Fruit fly (Drosophila melanogaster): ENCODE results near the gene IFT46.

The IFT46 gene

DNA sequence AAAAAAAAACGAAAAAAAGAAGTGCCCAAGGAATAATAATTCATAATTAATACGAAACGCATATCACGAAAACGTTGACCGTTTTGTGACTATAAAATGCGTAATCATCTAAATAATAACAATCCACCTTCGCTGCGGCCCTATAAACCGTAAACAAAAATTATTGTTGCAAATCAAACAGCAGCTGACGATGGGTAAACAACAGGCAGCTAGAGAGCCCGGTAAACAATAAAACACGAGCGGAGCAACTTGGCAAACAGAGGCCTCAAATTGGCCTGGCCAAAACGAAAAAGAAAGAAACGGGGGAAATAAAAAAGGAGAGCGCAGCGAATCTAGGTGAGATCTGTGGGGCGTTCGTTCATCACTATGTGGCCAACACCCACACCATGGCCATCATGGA is 48.3 kb downstream of the IFT46 start (continued):
- TF ChIP-seq CG15601 (tag; optimal IDR thresholded peaks at IDR 0.05) = no peak
- TF ChIP-seq CG10654 (GFP tag; optimal IDR thresholded peaks at IDR 0.05) = peak; percentile 12
- TF ChIP-seq Bteb2 (GFP tag; optimal IDR thresholded peaks at IDR 0.05) = peak; percentile 49
- no peak for TF ChIP-seq Mad (GFP tag; optimal IDR thresholded peaks at IDR 0.05)
- no peak for TF ChIP-seq CG5953 (GFP tag; IDR thresholded peaks at IDR 0.05)
- TF ChIP-seq CG33213 (GFP tag; optimal IDR thresholded peaks at IDR 0.05) = peak; percentile 53
- peak; percentile 28 for TF ChIP-seq NfI (GFP tag; optimal IDR thresholded peaks at IDR 0.05)
- no peak for TF ChIP-seq CG9609 (GFP tag; optimal IDR thresholded peaks at IDR 0.05)
- no peak for TF ChIP-seq CG17612 (GFP tag; IDR thresholded peaks at IDR 0.05)
- TF ChIP-seq inv (GFP tag; IDR thresholded peaks at IDR 0.05; ENCODE audit: partially characterized antibody) = no peak
- TF ChIP-seq Dip3 (GFP tag; optimal IDR thresholded peaks at IDR 0.05) = peak; percentile 41
- TF ChIP-seq trem (tag; optimal IDR thresholded peaks at IDR 0.05) = no peak
- TF ChIP-seq ro (GFP tag; IDR thresholded peaks at IDR 0.05) = no peak
- TF ChIP-seq Chrac-16 (GFP tag; optimal IDR thresholded peaks at IDR 0.05) = no peak
- no peak for TF ChIP-seq pros (GFP tag; optimal IDR thresholded peaks at IDR 0.05)
- TF ChIP-seq MTF-1 (GFP tag; optimal IDR thresholded peaks at IDR 0.05; ENCODE audit: borderline replicate concordance) = peak; percentile 35
- no peak for TF ChIP-seq CG4820 (GFP tag; optimal IDR thresholded peaks at IDR 0.05)
- TF ChIP-seq Sry-δ (GFP tag; optimal IDR thresholded peaks at IDR 0.05) = no peak
- TF ChIP-seq pzg (GFP tag; optimal IDR thresholded peaks at IDR 0.05) = no peak
- peak in 1 of 2 experiments; percentile 50 for TF ChIP-seq dpn (GFP tag; optimal IDR thresholded peaks at IDR 0.05)
- no peak for TF ChIP-seq shn (GFP tag; optimal IDR thresholded peaks at IDR 0.05)
- TF ChIP-seq Xrp1 (GFP tag; IDR thresholded peaks at IDR 0.05) = 0 out of 2 replicates have a peak, but pooled peaks have one; percentile 45
- TF ChIP-seq CG10565 (GFP tag; optimal IDR thresholded peaks at IDR 0.05) = no peak
- no peak for TF ChIP-seq YL-1 (GFP tag; optimal IDR thresholded peaks at IDR 0.05)
- no peak for TF ChIP-seq pb (GFP tag; optimal IDR thresholded peaks at IDR 0.05)
- TF ChIP-seq sens-2 (GFP tag; IDR thresholded peaks at IDR 0.05) = no peak
- TF ChIP-seq z (GFP tag; IDR thresholded peaks at IDR 0.05) = no peak
- TF ChIP-seq crc (GFP tag; optimal IDR thresholded peaks at IDR 0.05) = peak; percentile 18
- peak in 1 of 2 experiments; percentile 30 for TF ChIP-seq chif (GFP tag; optimal IDR thresholded peaks at IDR 0.05)
- no peak for TF ChIP-seq Ets65A (GFP tag)
- TF ChIP-seq her (GFP tag; optimal IDR thresholded peaks at IDR 0.05) = peak; percentile 68
- TF ChIP-seq CG13296 (GFP tag; optimal IDR thresholded peaks at IDR 0.05) = peak; percentile 56
- TF ChIP-seq NC2α (GFP tag; optimal IDR thresholded peaks at IDR 0.05) = no peak
- no peak for TF ChIP-seq bigmax (GFP tag; optimal IDR thresholded peaks at IDR 0.05)
- TF ChIP-seq NC2β (GFP tag; optimal IDR thresholded peaks at IDR 0.05) = no peak
- no peak for TF ChIP-seq btn (GFP tag; optimal IDR thresholded peaks at IDR 0.05)
- peak; percentile 1 for TF ChIP-seq HHEX (GFP tag; optimal IDR thresholded peaks at IDR 0.05)
- TF ChIP-seq onecut (GFP tag; IDR thresholded peaks at IDR 0.05) = no peak
- peak; percentile 59 for TF ChIP-seq unpg (GFP tag; optimal IDR thresholded peaks at IDR 0.05)
- no peak for TF ChIP-seq hb (GFP tag; IDR thresholded peaks at IDR 0.05; ENCODE audit: partially characterized antibody)
- TF ChIP-seq CG6854 (GFP tag; optimal IDR thresholded peaks at IDR 0.05) = no peak
- 0 out of 2 replicates have a peak, but pooled peaks have one; percentile 23 for TF ChIP-seq MBD-R2 (GFP tag; IDR thresholded peaks at IDR 0.05)
- no peak for TF ChIP-seq pita (GFP tag; optimal IDR thresholded peaks at IDR 0.05)
- TF ChIP-seq CG3995 (GFP tag; optimal IDR thresholded peaks at IDR 0.05) = peak; percentile 17
- TF ChIP-seq slp2 (GFP tag; optimal IDR thresholded peaks at IDR 0.05) = no peak
- TF ChIP-seq CG7963 (GFP tag; IDR thresholded peaks at IDR 0.05; ENCODE audit: partially characterized antibody) = no peak
- no peak for TF ChIP-seq CG15479 (GFP tag; optimal IDR thresholded peaks at IDR 0.05)
- TF ChIP-seq Oaz (GFP tag; IDR thresholded peaks at IDR 0.05) = no peak
- no peak for TF ChIP-seq Nf-YC (tag; optimal IDR thresholded peaks at IDR 0.05)
- TF ChIP-seq CG7928 (GFP tag; optimal IDR thresholded peaks at IDR 0.05) = no peak
- no peak for TF ChIP-seq dan (GFP tag; IDR thresholded peaks at IDR 0.05)
- TF ChIP-seq CTCF (GFP tag; optimal IDR thresholded peaks at IDR 0.05) = no peak
- no peak for TF ChIP-seq CG43689 (GFP tag; IDR thresholded peaks at IDR 0.05)
